Worm (Caenorhabditis elegans): ENCODE data around the gene plpp-1.2.

- TF ChIP-seq him-1 (tag; optimal IDR thresholded peaks at IDR 0.05) (no peak), dao-5 (tag; optimal IDR thresholded peaks at IDR 0.05) (no peak)
Measured at ce11 chrII:6453341-6453806, 31.9 kb upstream of the plpp-1.2 start, which contains the start of gene atg-16.2.

Measured in whole organism, L4/young adult.